Fruit fly (Drosophila melanogaster) whole organism, embryonic: ENCODE results near the gene EMC6.

Source experiments
- Awh ChIP-seq: fragments of 200-800 bp; sonication (Bioruptor generic); IDR thresholded peaks from 2 replicates; pipeline ENCODE4, ENCODE4 v1.3.6; 2022; ENCODE audit warnings: missing biosample characterization, missing genetic modification characterization
- B-H2 ChIP-seq: fragments of 200-800 bp; sonication (Bioruptor generic); optimal IDR thresholded peaks from 2 replicates; lab custom pipeline; 2018; ENCODE audit warnings: missing biosample characterization, mild to moderate bottlenecking, missing genetic modification characterization
- Bgb ChIP-seq: fragments of 200-800 bp; sonication (Bioruptor generic); IDR thresholded peaks from 2 replicates; pipeline ENCODE4 v1.3.6; 2022; ENCODE audit warnings: missing biosample characterization, missing genetic modification characterization; ENCODE audit not compliant: partially characterized antibody
- Blimp-1 ChIP-seq: fragments of 200-800 bp; sonication (Bioruptor generic); optimal IDR thresholded peaks from 3 replicates; lab custom pipeline; 2018; ENCODE audit warnings: missing biosample characterization, missing genetic modification characterization, mild to moderate bottlenecking, moderate library complexity, missing genetic modification reagents
- CG10321 ChIP-seq: fragments of 200-800 bp; sonication (Bioruptor generic); IDR thresholded peaks from 2 replicates; pipeline ENCODE4 v1.3.6; 2022; ENCODE audit warnings: missing biosample characterization, missing genetic modification characterization
- CG10431 ChIP-seq: fragments of 200-800 bp; sonication (Bioruptor generic); optimal IDR thresholded peaks from 3 replicates; lab custom pipeline; 2018; ENCODE audit warnings: missing biosample characterization, mild to moderate bottlenecking, missing genetic modification characterization
- CG11456 ChIP-seq: fragments of 200-800 bp; sonication (Bioruptor generic); IDR thresholded peaks from 3 replicates; pipeline ENCODE4 v1.3.6; 2022; ENCODE audit warnings: missing biosample characterization, missing genetic modification characterization
- CG11560 ChIP-seq: fragments of 200-800 bp; sonication (Bioruptor generic); IDR thresholded peaks from 3 replicates; pipeline ENCODE4 v1.3.6; 2022; ENCODE audit warnings: missing biosample characterization, missing genetic modification characterization
- CG13624 ChIP-seq: fragments of 200-800 bp; sonication (Bioruptor generic); optimal IDR thresholded peaks from 2 replicates; lab custom pipeline; 2016; ENCODE audit warnings: missing biosample characterization, missing genetic modification characterization
- CG13775 ChIP-seq: fragments of 200-800 bp; sonication (Bioruptor generic); optimal IDR thresholded peaks from 3 replicates; lab custom pipeline; 2017; ENCODE audit warnings: missing biosample characterization, mild to moderate bottlenecking, missing genetic modification characterization
- CG14014 ChIP-seq: fragments of 200-800 bp; sonication (Bioruptor generic); IDR thresholded peaks from 2 replicates; pipeline ENCODE4 v1.3.6; 2022; ENCODE audit warnings: missing biosample characterization, missing genetic modification characterization
- CG15011 ChIP-seq: fragments of 200-800 bp; sonication (Bioruptor generic); optimal IDR thresholded peaks from 3 replicates; lab custom pipeline; 2018; ENCODE audit warnings: missing biosample characterization, mild to moderate bottlenecking, missing genetic modification characterization
- CG2129 ChIP-seq: fragments of 200-800 bp; sonication (Bioruptor generic); IDR thresholded peaks from 2 replicates; pipeline ENCODE4 v1.3.6; 2022; ENCODE audit warnings: missing biosample characterization, missing genetic modification characterization; ENCODE audit not compliant: partially characterized antibody
- CG30403 ChIP-seq: fragments of 200-800 bp; sonication (Bioruptor generic); optimal IDR thresholded peaks from 3 replicates; lab custom pipeline; 2016; ENCODE audit warnings: missing biosample characterization, missing genetic modification characterization
- CG4404 ChIP-seq: fragments of 200-800 bp; sonication (Bioruptor generic); IDR thresholded peaks from 2 replicates; pipeline ENCODE4 v1.3.6; 2022; ENCODE audit warnings: missing biosample characterization, missing genetic modification characterization
- CG5953 ChIP-seq: fragments of 200-800 bp; sonication (Bioruptor generic); IDR thresholded peaks from 2 replicates; pipeline ENCODE4 v1.3.6; 2022; ENCODE audit warnings: missing biosample characterization, missing genetic modification characterization
- CG7987 ChIP-seq: fragments of 200-800 bp; sonication (Bioruptor generic); optimal IDR thresholded peaks from 2 replicates; lab custom pipeline; 2018; ENCODE audit warnings: missing biosample characterization, mild to moderate bottlenecking, missing genetic modification characterization, moderate library complexity
- CG9932 ChIP-seq: fragments of 200-800 bp; sonication (Bioruptor generic); IDR thresholded peaks from 2 replicates; pipeline ENCODE4 v1.3.6; 2022; ENCODE audit warnings: missing biosample characterization, missing genetic modification characterization
- Camta ChIP-seq: fragments of 200-800 bp; sonication (Bioruptor generic); optimal IDR thresholded peaks from 2 replicates; lab custom pipeline; 2016; ENCODE audit warnings: missing biosample characterization, missing genetic modification characterization
- Chrac-16 ChIP-seq: fragments of 200-800 bp; sonication (Bioruptor generic); optimal IDR thresholded peaks from 3 replicates; lab custom pipeline; 2016; ENCODE audit warnings: missing biosample characterization, missing genetic modification characterization
- CrebB ChIP-seq: fragments of 200-800 bp; sonication (Bioruptor generic); optimal IDR thresholded peaks from 3 replicates; lab custom pipeline; 2018; ENCODE audit warnings: missing biosample characterization, mild to moderate bottlenecking, missing genetic modification characterization
- Dref ChIP-seq: fragments of 200-800 bp; sonication (Bioruptor generic); IDR thresholded peaks from 2 replicates; pipeline ENCODE4 v1.3.6; 2022; ENCODE audit warnings: missing biosample characterization, missing genetic modification characterization
- Fer2 ChIP-seq: fragments of 200-800 bp; sonication (Bioruptor generic); optimal IDR thresholded peaks from 2 replicates; lab custom pipeline; 2018; ENCODE audit warnings: missing biosample characterization, mild to moderate bottlenecking, missing genetic modification characterization, moderate library complexity
- Kr ChIP-seq: fragments of 200-800 bp; sonication (Bioruptor generic); optimal IDR thresholded peaks from 2 replicates; lab custom pipeline; 2017; ENCODE audit warnings: missing biosample characterization, mild to moderate bottlenecking, missing genetic modification characterization
- Neu2 ChIP-seq: fragments of 200-800 bp; sonication (Bioruptor generic); optimal IDR thresholded peaks from 3 replicates; lab custom pipeline; 2016; ENCODE audit warnings: missing biosample characterization, missing genetic modification characterization, borderline replicate concordance
- Pdp1 ChIP-seq, 2 experiments: fragments of 200-800 bp; sonication (Bioruptor generic); optimal IDR thresholded peaks; 3 replicates each; lab custom pipeline; 2016; ENCODE audit warnings: missing biosample characterization in 2 of 2, missing genetic modification characterization in 2 of 2, mild to moderate bottlenecking in 1 of 2, moderate library complexity in 1 of 2
- Six4 ChIP-seq: fragments of 200-800 bp; sonication (Bioruptor generic); optimal IDR thresholded peaks from 2 replicates; lab custom pipeline; 2016; ENCODE audit warnings: missing biosample characterization, missing genetic modification characterization
- Tbp ChIP-seq: fragments of >200 bp; optimal IDR thresholded peaks from 2 replicates; lab custom pipeline; 2018; ENCODE audit warnings: missing biosample characterization, missing genetic modification characterization
- ara ChIP-seq: fragments of 200-800 bp; sonication (Bioruptor generic); IDR thresholded peaks from 2 replicates; pipeline ENCODE4 v1.3.6; 2022; ENCODE audit warnings: missing biosample characterization, missing genetic modification characterization
- az2 ChIP-seq: fragments of 200-800 bp; sonication (Bioruptor generic); optimal IDR thresholded peaks from 3 replicates; lab custom pipeline; 2016; ENCODE audit warnings: missing biosample characterization, missing genetic modification characterization
- bbx ChIP-seq: fragments of 200-800 bp; sonication (Bioruptor generic); IDR thresholded peaks from 2 replicates; pipeline ENCODE4 v1.3.6; 2022; ENCODE audit warnings: missing biosample characterization, missing genetic modification characterization; ENCODE audit not compliant: partially characterized antibody
- bcd ChIP-seq: fragments of 200-800 bp; sonication (Bioruptor generic); optimal IDR thresholded peaks from 2 replicates; lab custom pipeline; 2017; ENCODE audit warnings: missing biosample characterization, mild to moderate bottlenecking, missing genetic modification characterization
- dan ChIP-seq: fragments of 200-800 bp; sonication (Bioruptor generic); IDR thresholded peaks from 2 replicates; pipeline ENCODE4 v1.3.6; 2022; ENCODE audit warnings: missing biosample characterization, missing genetic modification characterization
- danr ChIP-seq: fragments of 200-800 bp; sonication (Bioruptor generic); IDR thresholded peaks from 2 replicates; pipeline ENCODE4 v1.3.6; 2022; ENCODE audit warnings: missing biosample characterization, missing genetic modification characterization
- dati ChIP-seq: fragments of 200-800 bp; sonication (Bioruptor generic); IDR thresholded peaks from 2 replicates; pipeline ENCODE4 v1.3.6; 2022; ENCODE audit warnings: missing biosample characterization, missing genetic modification characterization
- fd102C ChIP-seq: fragments of 200-800 bp; sonication (Bioruptor generic); optimal IDR thresholded peaks from 2 replicates; lab custom pipeline; 2018; ENCODE audit warnings: missing biosample characterization, mild to moderate bottlenecking, missing genetic modification characterization, moderate library complexity
- gcm ChIP-seq: fragments of 200-800 bp; sonication (Bioruptor generic); optimal IDR thresholded peaks from 2 replicates; lab custom pipeline; 2019; ENCODE audit warnings: missing biosample characterization, mild to moderate bottlenecking, missing genetic modification characterization, moderate library complexity
- gro ChIP-seq: fragments of 200-800 bp; sonication (Bioruptor generic); optimal IDR thresholded peaks from 2 replicates; lab custom pipeline; 2016; ENCODE audit warnings: missing biosample characterization, missing genetic modification characterization
- ind ChIP-seq: fragments of 200-800 bp; sonication (Bioruptor generic); optimal IDR thresholded peaks from 3 replicates; lab custom pipeline; 2016; ENCODE audit warnings: missing biosample characterization, missing genetic modification characterization
- jing ChIP-seq: fragments of 200-800 bp; sonication (Bioruptor generic); optimal IDR thresholded peaks from 2 replicates; lab custom pipeline; 2018; ENCODE audit warnings: missing biosample characterization, mild to moderate bottlenecking, missing genetic modification characterization
- nmo ChIP-seq: fragments of 200-800 bp; sonication (Bioruptor generic); optimal IDR thresholded peaks from 2 replicates; lab custom pipeline; 2018; ENCODE audit warnings: missing biosample characterization, mild to moderate bottlenecking, missing genetic modification characterization, moderate library complexity
- sc ChIP-seq, 3 experiments: fragments of >200 bp in 2 of 3; fragments of 200-800 bp in 1 of 3; sonication (Bioruptor generic) in 1 of 3; optimal IDR thresholded peaks; 2 replicates in 2 of 3; 3 replicates in 1 of 3; lab custom pipeline; 2017; ENCODE audit warnings: mild to moderate bottlenecking in 1 of 3, missing biosample characterization in 1 of 3, missing genetic modification characterization in 1 of 3, missing genetic modification reagents in 1 of 3
- sd ChIP-seq: fragments of 200-800 bp; sonication (Bioruptor generic); optimal IDR thresholded peaks from 3 replicates; lab custom pipeline; 2018; ENCODE audit warnings: missing biosample characterization, mild to moderate bottlenecking, missing genetic modification characterization, moderate library complexity
- sna ChIP-seq: fragments of 200-800 bp; sonication (Bioruptor generic); IDR thresholded peaks from 2 replicates; pipeline ENCODE4 v1.3.6; 2022; ENCODE audit warnings: missing biosample characterization, missing genetic modification characterization; ENCODE audit not compliant: partially characterized antibody
- tio ChIP-seq: fragments of 200-800 bp; sonication (Bioruptor generic); optimal IDR thresholded peaks from 2 replicates; lab custom pipeline; 2017; ENCODE audit warnings: missing biosample characterization, missing genetic modification characterization, inconsistent platforms
- tll ChIP-seq, 2 experiments: fragments of 200-800 bp in 1 of 2; fragments of >200 bp in 1 of 2; sonication (Bioruptor generic) in 1 of 2; optimal IDR thresholded peaks; 2 replicates each; lab custom pipeline; 2017 to 2019; ENCODE audit warnings: missing biosample characterization in 2 of 2, missing genetic modification characterization in 2 of 2, mild to moderate bottlenecking in 1 of 2, moderate library complexity in 1 of 2
- unpg ChIP-seq: fragments of 200-800 bp; sonication (Bioruptor generic); optimal IDR thresholded peaks from 3 replicates; lab custom pipeline; 2018; ENCODE audit warnings: missing biosample characterization, mild to moderate bottlenecking, missing genetic modification characterization, moderate library complexity
- vvl ChIP-seq: fragments of 200-800 bp; sonication (Bioruptor generic); IDR thresholded peaks from 2 replicates; pipeline ENCODE4 v1.3.6; 2022; ENCODE audit warnings: missing biosample characterization, missing genetic modification characterization
- wdn ChIP-seq: fragments of 200-800 bp; sonication (Bioruptor generic); IDR thresholded peaks from 2 replicates; pipeline ENCODE4 v1.3.6; 2022; ENCODE audit warnings: missing biosample characterization, missing genetic modification characterization
- zen ChIP-seq: fragments of 200-800 bp; sonication (Bioruptor generic); optimal IDR thresholded peaks from 3 replicates; lab custom pipeline; 2018; ENCODE audit warnings: missing biosample characterization, mild to moderate bottlenecking, missing genetic modification characterization, moderate library complexity

The EMC6 gene

dm6 chr3R:25004763-25005162 is 20.1 kb downstream of the EMC6 start (continued):
- peak; percentile 70 for TF ChIP-seq nmo (GFP tag; lab: Kevin White, UChicago)
- TF ChIP-seq Pdp1 (GFP tag; optimal IDR thresholded peaks at IDR 0.05; lab: Kevin White, UChicago), result peak in 1 of 2 experiments; percentile 50
- peak; percentile 51 for TF ChIP-seq vvl
- no peak for TF ChIP-seq fd102C
- no peak for TF ChIP-seq Dref (GFP tag; lab: Robert Waterston, UW)
- peak; percentile 50 for TF ChIP-seq Camta (GFP tag; lab: Kevin White, UChicago)
- TF ChIP-seq CG13775 (GFP tag; lab: Kevin White, UChicago), result no peak
- TF ChIP-seq tio (GFP tag; lab: Kevin White, UChicago), result peak; percentile 50
- TF ChIP-seq CG11456 (GFP tag; lab: Robert Waterston, UW), result 0 out of 3 replicates have a peak, but pooled peaks have one; percentile 57
- TF ChIP-seq dati (GFP tag; lab: Robert Waterston, UW), result no peak
- peak; percentile 62 for TF ChIP-seq jing (GFP tag; lab: Kevin White, UChicago)
- TF ChIP-seq sc (optimal IDR thresholded peaks at IDR 0.05; lab: Kevin White, UChicago), result no peak
- TF ChIP-seq sc (GFP tag; optimal IDR thresholded peaks at IDR 0.05; lab: Kevin White, UChicago), result peak; percentile 18
- no peak for TF ChIP-seq Fer2 (tag; lab: Kevin White, UChicago)
- no peak for TF ChIP-seq gcm (GFP tag; lab: Kevin White, UChicago)
- no peak for TF ChIP-seq CG10431 (GFP tag; lab: Kevin White, UChicago)
- peak; percentile 40; the same call in 1 of the 2 replicates for TF ChIP-seq CG4404 (GFP tag; lab: Robert Waterston, UW)
- TF ChIP-seq Chrac-16, result peak; percentile 50
- TF ChIP-seq sna (GFP tag; lab: Robert Waterston, UW), result no peak
- no peak for TF ChIP-seq Bgb (GFP tag; lab: Robert Waterston, UW)
- TF ChIP-seq B-H2 (GFP tag; lab: Kevin White, UChicago), result no peak
- TF ChIP-seq bcd (GFP tag; lab: Kevin White, UChicago), result peak; percentile 15
- TF ChIP-seq Six4 (GFP tag; lab: Kevin White, UChicago), result peak; percentile 66
- TF ChIP-seq tll (GFP tag; optimal IDR thresholded peaks at IDR 0.05; lab: Kevin White, UChicago), result no peak
- TF ChIP-seq gro (GFP tag; lab: Kevin White, UChicago), result no peak
- no peak for TF ChIP-seq wdn
- TF ChIP-seq az2, result peak; percentile 61
- TF ChIP-seq Kr, result no peak
- peak; percentile 65 for TF ChIP-seq Blimp-1
- 0 out of 2 replicates have a peak, but pooled peaks have one; percentile 10 for TF ChIP-seq Awh (GFP tag; lab: Robert Waterston, UW)
- no peak for TF ChIP-seq CG15011 (GFP tag; lab: Kevin White, UChicago)
- TF ChIP-seq CG10321 (GFP tag; lab: Robert Waterston, UW), result 0 out of 2 replicates have a peak, but pooled peaks have one; percentile 18
- no peak for TF ChIP-seq CG9932 (GFP tag; lab: Robert Waterston, UW)
- TF ChIP-seq CG11560 (tag; lab: Robert Waterston, UW), result no peak
- TF ChIP-seq Tbp (GFP tag; lab: Kevin White, UChicago), result no peak
- no peak for TF ChIP-seq dan (GFP tag; lab: Robert Waterston, UW)
- TF ChIP-seq CG2129 (GFP tag; lab: Robert Waterston, UW), result no peak
- no peak for TF ChIP-seq CrebB (tag; lab: Kevin White, UChicago)
- TF ChIP-seq CG7987 (GFP tag; lab: Kevin White, UChicago), result peak; percentile 1
- TF ChIP-seq CG30403 (GFP tag; lab: Kevin White, UChicago), result peak; percentile 32
- peak; percentile 46 for TF ChIP-seq unpg (GFP tag; lab: Kevin White, UChicago)
- no peak for TF ChIP-seq CG5953
- TF ChIP-seq danr (GFP tag; lab: Robert Waterston, UW), result no peak
- TF ChIP-seq sd (tag; lab: Kevin White, UChicago), result no peak
- TF ChIP-seq Neu2 (GFP tag; lab: Kevin White, UChicago), result no peak
- no peak for TF ChIP-seq bbx (GFP tag; lab: Robert Waterston, UW)
- TF ChIP-seq ind (GFP tag; lab: Kevin White, UChicago), result peak; percentile 70
- no peak for TF ChIP-seq CG13624
- TF ChIP-seq ara (GFP tag; lab: Robert Waterston, UW), result peak; percentile 47; the same call in 1 of the 2 replicates
- TF ChIP-seq CG14014 (GFP tag; lab: Robert Waterston, UW), result no peak
- TF ChIP-seq zen (tag; lab: Kevin White, UChicago), result no peak
